Worm (Caenorhabditis elegans): Measurements from ENCODE around the gene srab-23.

Gene srab-23

DNA sequence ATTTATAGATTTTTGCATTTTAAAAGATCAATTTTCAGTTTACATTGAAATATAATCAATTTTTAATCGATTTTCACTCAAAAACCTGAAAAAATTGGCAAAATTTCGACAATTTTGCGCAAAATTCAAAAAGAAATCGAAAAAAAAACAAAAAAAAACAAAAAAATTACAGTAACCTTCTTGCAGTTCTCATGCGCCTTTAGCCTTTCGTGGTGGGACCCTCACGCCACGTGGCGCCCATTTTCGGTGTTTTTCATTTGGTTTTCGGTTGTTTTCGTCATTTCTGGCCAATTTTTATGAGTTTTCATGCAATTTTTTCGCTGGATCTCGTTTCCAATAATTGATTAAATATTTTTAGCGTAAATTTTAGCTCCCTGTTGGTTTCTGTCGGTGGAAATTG, 32.0 kb upstream of the srab-23 start:
- no peak for TF ChIP-seq mbf-1 (tag; optimal IDR thresholded peaks at IDR 0.05)
- no peak for TF ChIP-seq elt-3 (tag; optimal IDR thresholded peaks at IDR 0.05)
- TF ChIP-seq lsy-2 (tag; optimal IDR thresholded peaks at IDR 0.05): peak in 1 of 2 experiments; percentile 1
- TF ChIP-seq mdl-1 (tag; optimal IDR thresholded peaks at IDR 0.05): no peak
- no peak for TF ChIP-seq mab-5 (tag; optimal IDR thresholded peaks at IDR 0.05)
- TF ChIP-seq alr-1 (tag; optimal IDR thresholded peaks at IDR 0.05): no peak
- no peak for TF ChIP-seq snpc-4 (tag; optimal IDR thresholded peaks at IDR 0.05)

DNA sequence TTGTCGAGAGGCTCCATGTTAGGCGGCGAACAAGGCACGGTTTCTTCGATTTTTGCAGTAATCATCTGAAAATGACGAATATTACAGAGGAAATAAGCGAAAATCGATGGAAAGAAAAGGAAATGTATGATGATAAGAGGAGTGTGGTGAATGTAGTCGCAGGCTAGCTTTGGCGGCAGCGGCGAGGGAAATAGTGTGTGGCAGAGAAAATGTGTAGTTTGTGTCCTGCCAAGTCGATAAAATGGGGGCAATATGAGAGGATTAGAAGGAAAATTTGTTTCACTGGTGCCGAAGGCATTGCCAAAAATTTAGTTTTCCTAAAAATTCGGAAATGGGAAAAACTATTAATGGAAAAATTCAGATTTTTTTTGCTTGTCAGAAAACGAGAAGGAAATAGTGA, 31.3 kb upstream of the srab-23 start, which contains the start of gene nhr-86:
Gene nhr-86, minus strand, starts transcription at position 71 of the 400 bp plus-strand sequence.
- TF ChIP-seq gmeb-1 (tag; optimal IDR thresholded peaks at IDR 0.05) (peak; percentile 2), nhr-129 (tag; optimal IDR thresholded peaks at IDR 0.05) (peak; percentile 28), crh-2 (tag; optimal IDR thresholded peaks at IDR 0.05) (peak; percentile 8), mbf-1 (tag; optimal IDR thresholded peaks at IDR 0.05) (no peak), ama-1 (optimal IDR thresholded peaks at IDR 0.05) (peak; percentile 5), fos-1 (tag; optimal IDR thresholded peaks at IDR 0.05) (peak; percentile 30)

DNA sequence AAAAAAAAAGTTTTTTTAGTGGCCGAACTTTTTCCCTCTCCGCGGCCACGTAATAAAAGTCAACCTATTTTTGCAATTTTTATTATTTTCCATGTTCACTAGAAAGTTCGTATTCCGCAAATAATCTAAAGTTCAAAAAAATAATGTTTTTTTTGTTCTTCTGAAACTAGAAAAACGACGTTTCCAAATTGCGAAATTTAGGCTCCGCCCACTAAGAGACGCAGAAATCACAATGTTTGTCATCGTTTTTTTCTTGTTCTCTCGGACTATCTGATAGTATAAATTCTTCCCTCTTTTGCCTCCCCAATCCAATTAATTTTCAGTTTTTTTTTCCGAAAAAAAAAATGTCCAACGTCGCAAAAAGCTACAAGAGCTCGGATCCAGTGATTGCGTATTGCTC, 21.9 kb upstream of the srab-23 start, which contains the start of gene comt-3:
Gene comt-3, plus strand, starts transcription at position 214 of the 400 bp plus-strand sequence.
- no peak for TF ChIP-seq snpc-4 (tag; optimal IDR thresholded peaks at IDR 0.05)
- TF ChIP-seq F13H6.1 (tag; optimal IDR thresholded peaks at IDR 0.05): no peak
- no peak for TF ChIP-seq lin-39 (tag; optimal IDR thresholded peaks at IDR 0.05)
- TF ChIP-seq gmeb-1 (tag; optimal IDR thresholded peaks at IDR 0.05): no peak
- TF ChIP-seq nhr-6 (tag; optimal IDR thresholded peaks at IDR 0.05): no peak
- peak; percentile 58 for TF ChIP-seq skn-1 (tag; optimal IDR thresholded peaks at IDR 0.05)
- no peak for TF ChIP-seq sem-4 (tag; optimal IDR thresholded peaks at IDR 0.05)
- TF ChIP-seq sma-9 (GFP tag; optimal IDR thresholded peaks at IDR 0.05): no peak
- TF ChIP-seq sma-9 (tag; optimal IDR thresholded peaks at IDR 0.05): no peak
- no peak for TF ChIP-seq nhr-129 (tag; optimal IDR thresholded peaks at IDR 0.05)
- TF ChIP-seq mab-5 (tag; optimal IDR thresholded peaks at IDR 0.05): no peak
- no peak for TF ChIP-seq ceh-16 (tag; optimal IDR thresholded peaks at IDR 0.05)
- TF ChIP-seq nhr-237 (tag; optimal IDR thresholded peaks at IDR 0.05): no peak
- peak; percentile 41 for TF ChIP-seq unc-55 (GFP tag; optimal IDR thresholded peaks at IDR 0.05)

DNA sequence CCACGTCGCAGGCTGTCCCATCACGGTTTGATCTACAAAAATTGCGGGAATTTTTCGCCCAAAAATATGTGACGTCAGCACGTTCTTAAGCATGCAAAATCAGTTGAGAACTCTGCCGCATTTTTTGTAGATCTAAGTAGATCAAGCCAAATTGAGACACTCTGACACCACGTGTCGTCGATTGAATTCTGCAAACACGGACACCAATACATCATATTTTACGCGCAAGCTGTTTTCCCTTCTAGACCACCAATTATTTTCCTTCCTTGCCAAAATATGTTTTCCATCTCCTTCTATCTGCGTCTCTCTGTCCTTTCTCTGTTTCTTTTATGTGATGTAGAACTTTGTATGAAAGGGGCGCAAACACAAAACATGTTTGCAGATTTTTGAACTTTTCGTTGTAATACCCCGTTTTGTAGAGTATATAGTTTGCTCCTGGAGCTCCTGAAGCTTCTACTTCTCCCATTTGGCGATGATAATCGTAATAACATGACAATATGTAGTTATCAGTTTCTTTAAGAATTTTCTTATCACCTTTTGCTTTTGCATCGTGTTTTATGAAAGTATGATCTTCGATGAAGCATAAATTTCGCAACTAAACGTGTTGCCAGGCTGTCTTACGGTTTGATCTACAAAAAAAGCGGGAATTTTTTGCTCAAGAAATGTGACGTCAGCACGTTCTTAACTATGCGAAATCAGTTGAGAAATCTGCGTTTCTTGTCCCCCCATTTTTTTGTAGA, 20.5 kb upstream of the srab-23 start:
- TF ChIP-seq C34F6.9 (tag; optimal IDR thresholded peaks at IDR 0.05): peak; percentile 5
- TF ChIP-seq peb-1 (tag; optimal IDR thresholded peaks at IDR 0.05): no peak
- peak; percentile 53 for TF ChIP-seq fos-1 (tag; optimal IDR thresholded peaks at IDR 0.05)
- peak; percentile 23 for TF ChIP-seq sma-9 (GFP tag; optimal IDR thresholded peaks at IDR 0.05)
- no peak for TF ChIP-seq sma-9 (tag; optimal IDR thresholded peaks at IDR 0.05)
- no peak for TF ChIP-seq ztf-11 (tag; optimal IDR thresholded peaks at IDR 0.05)

DNA sequence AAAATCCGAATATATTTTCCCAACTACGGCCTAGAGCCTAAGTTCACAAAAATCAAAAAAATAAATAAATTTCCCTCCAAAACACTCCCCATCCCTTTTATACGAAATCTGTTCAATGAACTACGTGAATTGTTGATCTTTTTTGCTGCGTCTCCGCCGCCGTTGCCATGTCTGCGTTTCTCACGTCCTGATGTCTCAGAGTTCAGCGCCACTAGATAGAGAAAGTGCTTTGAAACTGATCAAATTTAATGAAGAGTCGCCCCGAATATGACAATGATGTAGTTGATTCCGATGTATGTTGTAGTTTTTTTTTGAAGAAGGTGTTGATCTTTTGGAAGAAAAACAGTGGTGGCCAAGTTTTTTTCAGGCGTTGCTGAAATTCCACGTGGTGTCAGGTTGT, 18.8 kb upstream of the srab-23 start:
- TF ChIP-seq nhr-23 (tag; optimal IDR thresholded peaks at IDR 0.05): no peak
- TF ChIP-seq nhr-25 (tag; optimal IDR thresholded peaks at IDR 0.05): no peak
- no peak for TF ChIP-seq ceh-82 (tag; optimal IDR thresholded peaks at IDR 0.05)
- no peak for TF ChIP-seq gmeb-1 (tag; optimal IDR thresholded peaks at IDR 0.05)

DNA sequence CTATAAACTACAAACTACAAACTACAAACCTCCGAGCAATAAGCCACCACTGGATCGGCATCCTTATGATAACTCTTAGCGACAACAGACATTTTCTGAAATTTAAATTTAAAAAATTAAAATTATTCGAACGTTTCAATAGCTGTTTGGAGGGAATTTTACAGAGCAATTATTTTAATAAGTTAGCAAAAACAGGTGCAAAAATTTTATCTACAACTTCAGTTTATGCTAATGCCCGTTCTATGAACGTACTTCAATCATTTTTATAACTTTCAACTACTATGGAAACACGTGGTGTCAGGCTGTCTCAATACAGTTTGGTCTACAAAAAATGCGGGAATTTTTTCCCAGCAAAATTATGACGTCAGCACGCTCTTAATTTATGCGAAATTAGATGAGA, 18.1 kb upstream of the srab-23 start, which contains the start of gene comt-5:
Gene comt-5, minus strand, starts transcription at position 101 of the 400 bp plus-strand sequence.
- TF ChIP-seq nhr-11 (tag; optimal IDR thresholded peaks at IDR 0.05) (no peak), unc-39 (tag; optimal IDR thresholded peaks at IDR 0.05) (no peak), sem-4 (tag; optimal IDR thresholded peaks at IDR 0.05) (no peak), ceh-82 (tag; optimal IDR thresholded peaks at IDR 0.05) (no peak), ztf-4 (tag; optimal IDR thresholded peaks at IDR 0.05) (no peak), gmeb-1 (tag; optimal IDR thresholded peaks at IDR 0.05) (no peak), elt-3 (tag; optimal IDR thresholded peaks at IDR 0.05) (no peak), zag-1 (tag; optimal IDR thresholded peaks at IDR 0.05) (no peak), nhr-77 (tag; optimal IDR thresholded peaks at IDR 0.05) (no peak), aly-2 (tag; optimal IDR thresholded peaks at IDR 0.05) (no peak), nhr-10 (tag; optimal IDR thresholded peaks at IDR 0.05) (no peak), nhr-25 (tag; optimal IDR thresholded peaks at IDR 0.05) (no peak), R02D3.7 (tag; optimal IDR thresholded peaks at IDR 0.05) (no peak), crh-2 (tag; optimal IDR thresholded peaks at IDR 0.05) (no peak), nhr-21 (tag; optimal IDR thresholded peaks at IDR 0.05) (no peak), nhr-12 (tag; optimal IDR thresholded peaks at IDR 0.05) (no peak)
